Worm (Caenorhabditis elegans) whole organism, L3 larva: Measurements from ENCODE around the gene atg-10.

Experiments
- ZK546.5 ChIP-seq: sonication (generic microtip); optimal IDR thresholded peaks from 2 replicates; lab custom pipeline; 2017; ENCODE audit warnings: missing biosample characterization, missing genetic modification characterization
- aly-2 ChIP-seq: fragments of 150-350 bp; optimal IDR thresholded peaks from 2 replicates; lab custom pipeline; 2014; ENCODE audit warnings: missing biosample characterization, missing genetic modification characterization
- ama-1 ChIP-seq: fragments of 150-350 bp; optimal IDR thresholded peaks from 2 replicates; lab custom pipeline; 2018
- ceh-9 ChIP-seq: sonication (generic microtip); optimal IDR thresholded peaks from 2 replicates; lab custom pipeline; 2018; ENCODE audit warnings: missing biosample characterization, missing genetic modification characterization
- nhr-76 ChIP-seq: fragments of 150-350 bp; sonication (generic microtip); optimal IDR thresholded peaks from 5 replicates; lab custom pipeline; 2014; ENCODE audit warnings: missing biosample characterization, missing genetic modification characterization
- zag-1 ChIP-seq: fragments of 150-350 bp; optimal IDR thresholded peaks from 2 replicates; lab custom pipeline; 2014; ENCODE audit warnings: missing biosample characterization, missing genetic modification characterization
- ztf-11 ChIP-seq: fragments of 150-350 bp; optimal IDR thresholded peaks from 2 replicates; lab custom pipeline; 2014; ENCODE audit warnings: missing biosample characterization, missing genetic modification characterization

- TF ChIP-seq ZK546.5 (no peak), aly-2 (tag; lab: Kevin White, UChicago) (no peak), nhr-76 (tag; lab: Kevin White, UChicago) (no peak), ama-1 (lab: Kevin White, UChicago) (no peak), ztf-11 (tag; lab: Kevin White, UChicago) (no peak), ceh-9 (tag; lab: Kevin White, UChicago) (no peak), zag-1 (tag; lab: Kevin White, UChicago) (no peak)
These were observed 11.9 kb downstream of the atg-10 start for ce11 chrII:8670835-8671234.
